Fruit fly (Drosophila melanogaster) whole organism, adult: ENCODE measurements around the gene sstn.

Experiments used
- CG11617 ChIP-seq: fragments of 200-800 bp; sonication (Bioruptor generic); optimal IDR thresholded peaks from 2 replicates; lab custom pipeline; 2017; ENCODE audit warnings: mild to moderate bottlenecking, missing biosample characterization, missing genetic modification reagents, missing genetic modification characterization
- CG14711 ChIP-seq: fragments of 200-800 bp; sonication (Bioruptor generic); optimal IDR thresholded peaks from 2 replicates; lab custom pipeline; 2018; ENCODE audit warnings: missing biosample characterization, mild to moderate bottlenecking, missing genetic modification characterization, moderate library complexity
- CG1620 ChIP-seq: fragments of 200-800 bp; sonication (Bioruptor generic); optimal IDR thresholded peaks from 2 replicates; lab custom pipeline; 2016; ENCODE audit warnings: missing biosample characterization, missing genetic modification characterization
- CG33017 ChIP-seq: fragments of 200-800 bp; sonication (Bioruptor generic); optimal IDR thresholded peaks from 2 replicates; lab custom pipeline; 2018; ENCODE audit warnings: missing biosample characterization, mild to moderate bottlenecking, missing genetic modification characterization, moderate library complexity
- CG7045 ChIP-seq: fragments of 200-800 bp; sonication (Bioruptor generic); optimal IDR thresholded peaks from 2 replicates; lab custom pipeline; 2017; ENCODE audit warnings: missing biosample characterization, mild to moderate bottlenecking, missing genetic modification characterization
- Crg-1 ChIP-seq: fragments of 200-800 bp; sonication (Bioruptor generic); optimal IDR thresholded peaks from 2 replicates; lab custom pipeline; 2016; ENCODE audit warnings: missing biosample characterization, missing genetic modification characterization
- Hr96 ChIP-seq: fragments of 200-800 bp; sonication (Bioruptor generic); optimal IDR thresholded peaks from 2 replicates; lab custom pipeline; 2016; ENCODE audit warnings: missing biosample characterization, missing genetic modification characterization
- Mnt ChIP-seq: fragments of 200-800 bp; sonication (Bioruptor generic); optimal IDR thresholded peaks from 2 replicates; lab custom pipeline; 2016; ENCODE audit warnings: missing biosample characterization, mild to moderate bottlenecking, missing genetic modification characterization
- cnc ChIP-seq, 2 experiments: fragments of >200 bp; optimal IDR thresholded peaks; 2 replicates each; lab custom pipeline; 2017
- kay ChIP-seq: fragments of 200-800 bp; sonication (Bioruptor generic); peaks from one replicate; lab custom pipeline; 2016; ENCODE audit warnings: missing biosample characterization, missing genetic modification characterization, borderline replicate concordance
- ovo ChIP-seq: fragments of 200-800 bp; sonication (Bioruptor generic); optimal IDR thresholded peaks from 2 replicates; lab custom pipeline; 2016; ENCODE audit warnings: missing biosample characterization, missing genetic modification characterization
- pad ChIP-seq: fragments of 200-800 bp; sonication (Bioruptor generic); optimal IDR thresholded peaks from 3 replicates; lab custom pipeline; 2017; ENCODE audit warnings: missing biosample characterization, missing genetic modification characterization, mild to moderate bottlenecking, moderate library complexity, missing genetic modification reagents

DNA sequence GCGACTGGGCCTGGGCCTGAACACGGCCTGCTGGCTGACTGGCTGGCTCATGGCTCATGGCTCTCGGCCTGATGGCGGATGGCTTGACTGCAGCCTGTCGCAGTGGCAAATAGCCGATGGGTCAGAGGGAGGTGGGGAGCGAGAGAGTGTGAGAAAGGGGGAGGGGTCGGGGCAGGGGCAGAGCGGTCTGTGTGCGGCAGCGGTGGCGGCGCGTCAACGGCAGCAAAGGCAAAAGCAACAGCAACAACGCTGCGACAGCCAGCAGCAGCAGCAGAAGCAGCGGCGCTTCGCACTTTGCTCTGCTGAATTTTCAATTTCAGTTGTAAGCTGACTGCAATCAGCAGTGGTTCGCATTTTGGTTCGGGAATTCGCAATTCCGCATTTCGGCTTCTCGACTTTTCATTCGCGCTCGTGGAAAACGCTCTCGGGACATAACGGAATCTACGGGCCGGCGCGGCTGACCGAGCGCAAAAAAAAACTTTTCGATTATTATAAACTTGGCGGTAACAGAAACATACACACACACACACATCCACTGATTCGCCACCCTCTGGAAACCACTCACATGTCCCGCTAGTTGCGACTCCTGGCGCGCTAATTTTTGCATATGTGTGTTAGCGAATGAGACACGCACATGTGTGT lies 11.2 kb upstream of the sstn start, which contains the start of gene CG45071:
- TF ChIP-seq kay (GFP tag; lab: Kevin White, UChicago) (no peak), CG14711 (tag; lab: Kevin White, UChicago) (no peak), cnc (optimal IDR thresholded peaks at IDR 0.05; lab: Kevin White, UChicago) (no peak), CG7045 (GFP tag; lab: Kevin White, UChicago) (no peak), Mnt (GFP tag; lab: Kevin White, UChicago) (no peak), CG11617 (GFP tag; lab: Kevin White, UChicago) (no peak), Crg-1 (GFP tag; lab: Kevin White, UChicago) (no peak), Hr96 (no peak), CG1620 (GFP tag; lab: Kevin White, UChicago) (no peak), ovo (GFP tag; lab: Kevin White, UChicago) (peak; percentile 52), CG33017 (tag; lab: Kevin White, UChicago) (no peak), pad (GFP tag; lab: Kevin White, UChicago) (peak; percentile 26)
